Worm (Caenorhabditis elegans) whole organism, mixed stage, embryonic: ENCODE measurements around the gene F58A6.5.

ENCODE experiments used
- ces-1 ChIP-seq: fragments of 150-350 bp; optimal IDR thresholded peaks from 2 replicates; lab custom pipeline; 2014; ENCODE audit warnings: missing biosample characterization, missing genetic modification reagents, missing genetic modification characterization
- lin-32 ChIP-seq: fragments of 200-800 bp; sonication (Bioruptor generic); optimal IDR thresholded peaks from 2 replicates; lab custom pipeline; 2018; ENCODE audit warnings: mild to moderate bottlenecking, missing genetic modification characterization, missing compliant biosample characterization
- nhr-2 ChIP-seq: fragments of 150-350 bp; optimal IDR thresholded peaks from 2 replicates; lab custom pipeline; 2014; ENCODE audit warnings: missing biosample characterization, missing genetic modification characterization

- TF ChIP-seq nhr-2 (no peak), lin-32 (no peak), ces-1 (no peak)
Measured at ce11 chrII:5186870-5187269, 38.6 kb upstream of the F58A6.5 start.
